Fruit fly (Drosophila melanogaster) whole organism, embryonic: ENCODE measurements around the gene CG13258.
A peak's percentile ranks its signal among the peaks of the same experiment; 100 is the strongest.

ENCODE experiments used
- Asciz ChIP-seq: fragments of 200-800 bp; sonication (Bioruptor generic); optimal IDR thresholded peaks from 2 replicates; lab custom pipeline; 2017; ENCODE audit warnings: missing biosample characterization, mild to moderate bottlenecking, missing genetic modification characterization, missing genetic modification reagents
- Atf-2 ChIP-seq: fragments of 200-800 bp; sonication (Bioruptor generic); optimal IDR thresholded peaks from 2 replicates; lab custom pipeline; 2016; ENCODE audit warnings: missing biosample characterization, missing genetic modification characterization
- Awh ChIP-seq: fragments of 200-800 bp; sonication (Bioruptor generic); IDR thresholded peaks from 2 replicates; pipeline ENCODE4, ENCODE4 v1.3.6; 2022; ENCODE audit warnings: missing biosample characterization, missing genetic modification characterization
- Bdp1 ChIP-seq: fragments of 200-800 bp; sonication (Bioruptor generic); optimal IDR thresholded peaks from 3 replicates; lab custom pipeline; 2016; ENCODE audit warnings: missing biosample characterization, missing genetic modification characterization
- CG1024 ChIP-seq: fragments of 200-800 bp; sonication (Bioruptor generic); IDR thresholded peaks from 2 replicates; pipeline ENCODE4 v1.3.6; 2022; ENCODE audit warnings: missing biosample characterization, missing genetic modification characterization
- CG11398 ChIP-seq: fragments of 200-800 bp; sonication (Bioruptor generic); optimal IDR thresholded peaks from 2 replicates; lab custom pipeline; 2016; ENCODE audit warnings: missing biosample characterization, missing genetic modification characterization
- CG11695 ChIP-seq: fragments of 200-800 bp; sonication (Bioruptor generic); IDR thresholded peaks from 3 replicates; pipeline ENCODE4 v1.3.6; 2022; ENCODE audit warnings: missing biosample characterization, missing genetic modification characterization
- CG12659 ChIP-seq: fragments of 200-800 bp; sonication (Bioruptor generic); optimal IDR thresholded peaks from 3 replicates; lab custom pipeline; 2017; ENCODE audit warnings: mild to moderate bottlenecking, missing biosample characterization, missing genetic modification reagents, missing genetic modification characterization
- CG13775 ChIP-seq: fragments of 200-800 bp; sonication (Bioruptor generic); optimal IDR thresholded peaks from 3 replicates; lab custom pipeline; 2017; ENCODE audit warnings: missing biosample characterization, mild to moderate bottlenecking, missing genetic modification characterization
- CG14014 ChIP-seq: fragments of 200-800 bp; sonication (Bioruptor generic); IDR thresholded peaks from 2 replicates; pipeline ENCODE4 v1.3.6; 2022; ENCODE audit warnings: missing biosample characterization, missing genetic modification characterization
- CG16813 ChIP-seq: fragments of 200-800 bp; sonication (Bioruptor generic); IDR thresholded peaks from 3 replicates; pipeline ENCODE4 v1.3.6; 2022; ENCODE audit warnings: missing biosample characterization, missing genetic modification characterization; ENCODE audit not compliant: partially characterized antibody
- CG16815 ChIP-seq: fragments of 200-800 bp; sonication (Bioruptor generic); optimal IDR thresholded peaks from 3 replicates; lab custom pipeline; 2017; ENCODE audit warnings: missing biosample characterization, mild to moderate bottlenecking, missing genetic modification characterization
- CG17568 ChIP-seq: fragments of 200-800 bp; sonication (Bioruptor generic); optimal IDR thresholded peaks from 2 replicates; lab custom pipeline; 2018; ENCODE audit warnings: missing biosample characterization, mild to moderate bottlenecking, missing genetic modification characterization, moderate library complexity
- CG17612 ChIP-seq: fragments of 200-800 bp; sonication (Bioruptor generic); IDR thresholded peaks from 2 replicates; pipeline ENCODE4 v1.3.6; 2022; ENCODE audit warnings: missing biosample characterization, missing genetic modification characterization
- CG18599 ChIP-seq: fragments of 200-800 bp; sonication (Bioruptor generic); optimal IDR thresholded peaks from 3 replicates; lab custom pipeline; 2017; ENCODE audit warnings: missing biosample characterization, missing genetic modification characterization, mild to moderate bottlenecking, moderate library complexity, missing genetic modification reagents
- CG18764 ChIP-seq: fragments of 200-800 bp; sonication (Bioruptor generic); optimal IDR thresholded peaks from 3 replicates; lab custom pipeline; 2016; ENCODE audit warnings: missing biosample characterization, missing genetic modification characterization
- CG30431 ChIP-seq: fragments of 200-800 bp; sonication (Bioruptor generic); optimal IDR thresholded peaks from 2 replicates; lab custom pipeline; 2017; ENCODE audit warnings: missing biosample characterization, missing genetic modification characterization
- CG31441 ChIP-seq: fragments of 200-800 bp; sonication (Bioruptor generic); IDR thresholded peaks from 2 replicates; pipeline ENCODE4 v1.3.6; 2022; ENCODE audit warnings: missing biosample characterization, missing genetic modification characterization
- CG3163 ChIP-seq: fragments of 200-800 bp; sonication (Bioruptor generic); optimal IDR thresholded peaks from 3 replicates; lab custom pipeline; 2016; ENCODE audit warnings: missing biosample characterization, missing genetic modification characterization
- CG34422 ChIP-seq: fragments of 200-800 bp; sonication (Bioruptor generic); IDR thresholded peaks from 3 replicates; pipeline ENCODE4 v1.3.6; 2022; ENCODE audit warnings: missing biosample characterization, missing genetic modification characterization
- CG6791 ChIP-seq: fragments of 200-800 bp; sonication (Bioruptor generic); IDR thresholded peaks from 3 replicates; pipeline ENCODE4 v1.3.6; 2022; ENCODE audit warnings: missing biosample characterization, missing genetic modification characterization; ENCODE audit not compliant: partially characterized antibody
- CG7839 ChIP-seq: fragments of 200-800 bp; sonication (Bioruptor generic); optimal IDR thresholded peaks from 3 replicates; lab custom pipeline; 2018; ENCODE audit warnings: missing biosample characterization, mild to moderate bottlenecking, missing genetic modification characterization, moderate library complexity
- CG9437 ChIP-seq: fragments of 200-800 bp; sonication (Bioruptor generic); optimal IDR thresholded peaks from 2 replicates; lab custom pipeline; 2018; ENCODE audit warnings: missing biosample characterization, mild to moderate bottlenecking, missing genetic modification characterization
- CG9727 ChIP-seq: fragments of 200-800 bp; sonication (Bioruptor generic); optimal IDR thresholded peaks from 3 replicates; lab custom pipeline; 2017; ENCODE audit warnings: missing biosample characterization, mild to moderate bottlenecking, missing genetic modification characterization
- CG9876 ChIP-seq: fragments of 200-800 bp; sonication (Bioruptor generic); optimal IDR thresholded peaks from 2 replicates; lab custom pipeline; 2016; ENCODE audit warnings: missing biosample characterization, missing genetic modification characterization
- Dip3 ChIP-seq: fragments of 200-800 bp; sonication (Bioruptor generic); optimal IDR thresholded peaks from 3 replicates; lab custom pipeline; 2016; ENCODE audit warnings: missing biosample characterization, missing genetic modification characterization
- Doc3 ChIP-seq: fragments of 200-800 bp; sonication (Bioruptor generic); IDR thresholded peaks from 3 replicates; pipeline ENCODE4 v1.3.6; 2022; ENCODE audit warnings: missing biosample characterization, missing genetic modification characterization; ENCODE audit not compliant: partially characterized antibody
- Dp ChIP-seq: fragments of 200-800 bp; sonication (Bioruptor generic); optimal IDR thresholded peaks from 2 replicates; lab custom pipeline; 2018; ENCODE audit warnings: missing biosample characterization, mild to moderate bottlenecking, missing genetic modification characterization, moderate library complexity
- Fer3 ChIP-seq: fragments of 200-800 bp; sonication (Bioruptor generic); optimal IDR thresholded peaks from 2 replicates; lab custom pipeline; 2018; ENCODE audit warnings: missing biosample characterization, mild to moderate bottlenecking, missing genetic modification characterization, moderate library complexity
- MBD-R2 ChIP-seq: fragments of 200-800 bp; sonication (Bioruptor generic); IDR thresholded peaks from 2 replicates; pipeline ENCODE4 v1.3.6; 2022; ENCODE audit warnings: missing biosample characterization, missing genetic modification characterization
- NK7.1 ChIP-seq: fragments of 200-800 bp; sonication (Bioruptor generic); optimal IDR thresholded peaks from 3 replicates; lab custom pipeline; 2016; ENCODE audit warnings: missing biosample characterization, missing genetic modification characterization
- Xrp1 ChIP-seq: fragments of 200-800 bp; sonication (Bioruptor generic); IDR thresholded peaks from 2 replicates; pipeline ENCODE4 v1.3.6; 2022; ENCODE audit warnings: missing biosample characterization, missing genetic modification characterization
- amos ChIP-seq: fragments of 200-800 bp; sonication (Bioruptor generic); IDR thresholded peaks from 2 replicates; pipeline ENCODE4 v1.3.6; 2022; ENCODE audit warnings: missing biosample characterization, missing genetic modification characterization; ENCODE audit not compliant: partially characterized antibody
- bcd ChIP-seq: fragments of 200-800 bp; sonication (Bioruptor generic); optimal IDR thresholded peaks from 2 replicates; lab custom pipeline; 2017; ENCODE audit warnings: missing biosample characterization, mild to moderate bottlenecking, missing genetic modification characterization
- bsh ChIP-seq, 2 experiments: fragments of 200-800 bp; sonication (Bioruptor generic); optimal IDR thresholded peaks; 2 replicates each; lab custom pipeline; 2017 to 2018; ENCODE audit warnings: mild to moderate bottlenecking in 2 of 2, missing biosample characterization in 2 of 2, missing genetic modification characterization in 2 of 2, moderate library complexity in 1 of 2
- cas ChIP-seq: fragments of 200-800 bp; sonication (Bioruptor generic); IDR thresholded peaks from 2 replicates; pipeline ENCODE4 v1.3.6; 2022; ENCODE audit warnings: missing biosample characterization, missing genetic modification characterization
- cato ChIP-seq: fragments of 200-800 bp; sonication (Bioruptor generic); optimal IDR thresholded peaks from 2 replicates; lab custom pipeline; 2016; ENCODE audit warnings: missing biosample characterization, missing genetic modification characterization, borderline replicate concordance
- chinmo ChIP-seq: fragments of 200-800 bp; sonication (Bioruptor generic); IDR thresholded peaks from 4 replicates; pipeline ENCODE4 v1.3.6; 2022; ENCODE audit warnings: missing biosample characterization, missing genetic modification characterization; ENCODE audit not compliant: partially characterized antibody
- crp ChIP-seq, 2 experiments: fragments of 200-800 bp; sonication (Bioruptor generic); optimal IDR thresholded peaks; 2 replicates in 1 of 2; 3 replicates in 1 of 2; lab custom pipeline; 2017; ENCODE audit warnings: missing biosample characterization in 2 of 2, missing genetic modification characterization in 2 of 2, mild to moderate bottlenecking in 1 of 2, moderate library complexity in 1 of 2
- disco-r ChIP-seq: fragments of 200-800 bp; sonication (Bioruptor generic); optimal IDR thresholded peaks from 2 replicates; lab custom pipeline; 2016; ENCODE audit warnings: missing biosample characterization, missing genetic modification characterization
- grau ChIP-seq: fragments of 200-800 bp; optimal IDR thresholded peaks from 3 replicates; lab custom pipeline; 2019; ENCODE audit warnings: missing biosample characterization, mild to moderate bottlenecking, missing genetic modification characterization, moderate library complexity
- her ChIP-seq: fragments of 200-800 bp; sonication (Bioruptor generic); optimal IDR thresholded peaks from 2 replicates; lab custom pipeline; 2016; ENCODE audit warnings: missing biosample characterization, missing genetic modification characterization
- jigr1 ChIP-seq: fragments of 200-800 bp; sonication (Bioruptor generic); IDR thresholded peaks from 3 replicates; pipeline ENCODE4 v1.3.6; 2022; ENCODE audit warnings: missing biosample characterization, missing genetic modification characterization
- oc ChIP-seq: fragments of 200-800 bp; sonication (Bioruptor generic); optimal IDR thresholded peaks from 2 replicates; lab custom pipeline; 2018; ENCODE audit warnings: missing biosample characterization, mild to moderate bottlenecking, missing genetic modification characterization, moderate library complexity
- row ChIP-seq: fragments of 200-800 bp; sonication (Bioruptor generic); IDR thresholded peaks from 3 replicates; pipeline ENCODE4 v1.3.6; 2022; ENCODE audit warnings: missing biosample characterization, missing genetic modification characterization
- slou ChIP-seq: fragments of 200-800 bp; sonication (Bioruptor generic); optimal IDR thresholded peaks from 3 replicates; lab custom pipeline; 2016; ENCODE audit warnings: missing biosample characterization, missing genetic modification characterization
- tx ChIP-seq: fragments of 200-800 bp; sonication (Bioruptor generic); optimal IDR thresholded peaks from 2 replicates; lab custom pipeline; 2016; ENCODE audit warnings: missing biosample characterization, missing genetic modification characterization

CG13258 gene

dm6 chr2L:16299466-16300311, 6.9 kb upstream of the CG13258 start, which contains the start of the genes heix and CG17328 (continued):
- TF ChIP-seq bsh (GFP tag; optimal IDR thresholded peaks at IDR 0.05; lab: Kevin White, UChicago) (peak in 1 of 2 experiments; percentile 61), Asciz (GFP tag; lab: Kevin White, UChicago) (no peak), disco-r (peak; percentile 16), Awh (0 out of 2 replicates have a peak, but pooled peaks have one; percentile 12), Atf-2 (peak; percentile 77), CG17612 (GFP tag; lab: Robert Waterston, UW) (0 out of 2 replicates have a peak, but pooled peaks have one; percentile 11), cas (no peak), grau (tag; lab: Kevin White, UChicago) (peak; percentile 99), CG18599 (GFP tag; lab: Kevin White, UChicago) (peak; percentile 72), CG3163 (GFP tag; lab: Kevin White, UChicago) (no peak), CG9727 (GFP tag; lab: Kevin White, UChicago) (peak; percentile 77), CG34422 (GFP tag; lab: Robert Waterston, UW) (peak; percentile 60), CG1024 (GFP tag; lab: Robert Waterston, UW) (peak; percentile 64; the same call in 1 of the 2 replicates), CG18764 (GFP tag; lab: Kevin White, UChicago) (peak; percentile 49), slou (peak; percentile 75), Doc3 (no peak), Bdp1 (peak; percentile 63), CG16813 (GFP tag; lab: Robert Waterston, UW) (no peak), row (GFP tag; lab: Robert Waterston, UW) (peak; percentile 89), CG9437 (GFP tag; lab: Kevin White, UChicago) (peak; percentile 92), amos (GFP tag; lab: Robert Waterston, UW) (no peak), CG31441 (GFP tag; lab: Robert Waterston, UW) (no peak; the same call in 1 of the 2 replicates), CG11398 (GFP tag; lab: Kevin White, UChicago) (no peak), CG30431 (peak; percentile 19), Fer3 (peak; percentile 78), CG12659 (GFP tag; lab: Kevin White, UChicago) (peak; percentile 80), MBD-R2 (GFP tag; lab: Robert Waterston, UW) (peak; percentile 75; the same call in 1 of the 2 replicates), tx (GFP tag; lab: Kevin White, UChicago) (peak; percentile 22), crp (GFP tag; optimal IDR thresholded peaks at IDR 0.05; lab: Kevin White, UChicago) (peak; percentile 37 to 94), CG7839 (peak; percentile 78), CG14014 (peak; percentile 78), CG13775 (peak; percentile 79), CG6791 (no peak), jigr1 (GFP tag; lab: Robert Waterston, UW) (0 out of 3 replicates have a peak, but pooled peaks have one; percentile 38), Dp (GFP tag; lab: Kevin White, UChicago) (peak; percentile 21), bcd (GFP tag; lab: Kevin White, UChicago) (peak; percentile 74), chinmo (GFP tag; lab: Robert Waterston, UW) (no peak), NK7.1 (GFP tag; lab: Kevin White, UChicago) (peak; percentile 30), CG11695 (peak; percentile 62; the same call in 1 of the 3 replicates), CG16815 (GFP tag; lab: Kevin White, UChicago) (peak; percentile 67), CG17568 (peak; percentile 42), CG9876 (peak; percentile 6), her (GFP tag; lab: Kevin White, UChicago) (no peak), Dip3 (GFP tag; lab: Kevin White, UChicago) (peak; percentile 69), cato (peak; percentile 69), oc (tag; lab: Kevin White, UChicago) (no peak), Xrp1 (GFP tag; lab: Robert Waterston, UW) (peak; percentile 47; the same call in 1 of the 2 replicates)
